Fruit fly (Drosophila melanogaster): ENCODE measurements around the gene CG10681.

CG10681 gene

DNA sequence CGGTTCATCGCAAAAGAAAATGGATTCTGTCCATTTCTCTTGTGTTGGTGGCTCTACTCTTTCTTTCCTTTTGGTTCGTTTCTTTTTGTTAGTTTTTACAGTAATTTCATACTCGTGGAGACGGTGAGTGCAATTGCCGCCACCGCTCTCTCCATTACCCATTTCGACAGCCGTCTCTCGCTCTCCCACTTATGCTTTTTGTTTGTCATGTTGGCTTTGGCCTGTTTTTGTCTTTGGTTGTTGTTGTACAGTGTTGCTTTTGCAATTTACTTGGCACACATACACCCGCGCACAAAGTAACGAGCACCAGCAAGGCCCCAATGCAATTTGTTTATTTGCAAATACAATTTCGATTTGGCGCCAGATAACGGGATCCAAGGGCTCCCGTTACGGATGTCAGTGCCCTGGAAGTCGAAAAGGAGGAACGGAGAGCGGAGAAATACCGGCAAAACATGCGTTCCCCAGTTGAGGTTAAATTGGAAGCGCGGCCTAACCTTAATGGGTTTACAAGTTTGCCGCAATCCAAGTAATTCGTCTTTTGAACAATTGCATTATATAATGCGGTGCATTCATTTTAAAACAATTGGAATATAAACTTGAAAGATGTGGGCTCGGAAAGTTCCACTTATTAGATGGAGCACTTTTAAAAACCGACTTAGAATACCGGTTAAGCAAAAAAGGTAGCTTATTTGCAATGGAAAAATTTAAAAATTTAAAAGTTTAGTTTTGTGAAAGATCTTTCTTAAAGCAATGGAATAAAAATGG is 14.6 kb downstream of the CG10681 start:
- TF ChIP-seq Vsx2 (GFP tag; optimal IDR thresholded peaks at IDR 0.05; ENCODE audit: partially characterized antibody) = no peak
- peak in 1 of 2 experiments; percentile 1 for TF ChIP-seq dl (GFP tag; optimal IDR thresholded peaks at IDR 0.05; ENCODE audit: insufficient read depth in 1 of 2, partially characterized antibody in 2 of 2)
- TF ChIP-seq Hr78 (GFP tag; optimal IDR thresholded peaks at IDR 0.05) = no peak
- TF ChIP-seq OdsH (GFP tag; optimal IDR thresholded peaks at IDR 0.05) = peak; percentile 24
- TF ChIP-seq fru (GFP tag; optimal IDR thresholded peaks at IDR 0.05) = peak; percentile 96
- TF ChIP-seq br (GFP tag; optimal IDR thresholded peaks at IDR 0.05) = no peak
- TF ChIP-seq psq (GFP tag; optimal IDR thresholded peaks at IDR 0.05) = peak; percentile 3
- peak; percentile 30 for TF ChIP-seq Dif (GFP tag; optimal IDR thresholded peaks at IDR 0.05; ENCODE audit: partially characterized antibody)
- peak; percentile 32 for TF ChIP-seq Sp1 (GFP tag; optimal IDR thresholded peaks at IDR 0.05)

DNA sequence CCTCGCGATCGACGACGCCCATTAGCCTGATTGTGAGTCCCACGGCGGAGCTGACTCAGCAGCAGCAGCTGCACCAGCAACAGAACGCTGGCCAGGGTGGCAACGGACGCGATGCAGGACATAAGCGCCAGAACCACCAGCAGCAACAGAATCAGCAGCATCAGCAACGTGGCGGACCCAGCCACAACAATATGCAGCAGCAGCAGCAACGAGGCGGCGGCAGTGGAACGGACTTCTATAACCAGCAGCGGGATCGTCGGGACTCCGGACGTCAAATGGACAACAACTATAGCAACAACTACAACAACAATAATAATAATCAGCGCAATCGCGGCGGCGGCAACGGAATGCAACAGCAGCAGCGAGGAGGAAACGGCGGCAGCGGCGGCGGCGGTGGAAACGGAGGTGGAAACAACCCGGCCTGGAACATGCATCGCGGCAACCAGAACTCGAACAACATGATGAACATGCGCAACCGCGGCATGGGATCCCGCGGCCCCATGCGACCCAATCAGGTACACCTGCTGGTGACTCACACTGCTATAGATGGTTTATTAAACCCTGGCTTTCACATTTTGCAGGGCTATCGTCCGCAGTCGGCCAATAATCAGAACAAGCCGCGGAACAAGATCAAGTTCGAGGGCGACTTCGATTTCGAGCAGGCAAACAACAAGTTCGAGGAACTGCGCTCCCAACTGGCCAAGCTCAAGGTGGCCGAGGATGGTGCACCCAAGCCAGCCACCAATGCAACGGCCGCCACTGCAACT is 16.3 kb downstream of the CG10681 start:
- TF ChIP-seq sage (GFP tag; optimal IDR thresholded peaks at IDR 0.05) (no peak), Dfd (GFP tag; optimal IDR thresholded peaks at IDR 0.05) (peak; percentile 92)

DNA sequence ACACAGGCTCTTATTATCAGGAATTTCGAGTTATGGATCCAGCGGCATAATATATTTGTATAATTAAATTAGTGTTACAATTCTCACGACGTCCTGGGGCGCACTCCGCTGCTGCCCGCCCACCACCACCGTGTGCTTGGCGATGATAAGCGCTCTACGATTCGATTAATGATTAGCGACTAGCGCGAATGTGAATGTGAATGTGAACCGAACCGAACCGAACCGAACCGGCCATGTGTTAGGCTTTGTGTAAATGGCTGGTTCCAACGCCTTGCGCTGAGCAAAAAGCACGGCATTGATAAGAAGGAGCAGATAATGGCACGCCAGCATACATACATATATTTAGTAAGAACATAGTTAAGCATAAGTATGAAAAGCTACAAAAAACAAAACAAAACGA is 18.0 kb downstream of the CG10681 start:
- TF ChIP-seq Dif (GFP tag; optimal IDR thresholded peaks at IDR 0.05; ENCODE audit: partially characterized antibody) = peak; percentile 8
- TF ChIP-seq Vsx2 (GFP tag; optimal IDR thresholded peaks at IDR 0.05; ENCODE audit: partially characterized antibody) = no peak
- TF ChIP-seq Rel (GFP tag; optimal IDR thresholded peaks at IDR 0.05) = no peak
- peak; percentile 38 for TF ChIP-seq Rel (tag; optimal IDR thresholded peaks at IDR 0.05)
- TF ChIP-seq woc (GFP tag; optimal IDR thresholded peaks at IDR 0.05) = no peak
- no peak for TF ChIP-seq dsf (GFP tag; optimal IDR thresholded peaks at IDR 0.05; ENCODE audit: borderline replicate concordance)
- TF ChIP-seq h (GFP tag; optimal IDR thresholded peaks at IDR 0.05) = peak; percentile 25

DNA sequence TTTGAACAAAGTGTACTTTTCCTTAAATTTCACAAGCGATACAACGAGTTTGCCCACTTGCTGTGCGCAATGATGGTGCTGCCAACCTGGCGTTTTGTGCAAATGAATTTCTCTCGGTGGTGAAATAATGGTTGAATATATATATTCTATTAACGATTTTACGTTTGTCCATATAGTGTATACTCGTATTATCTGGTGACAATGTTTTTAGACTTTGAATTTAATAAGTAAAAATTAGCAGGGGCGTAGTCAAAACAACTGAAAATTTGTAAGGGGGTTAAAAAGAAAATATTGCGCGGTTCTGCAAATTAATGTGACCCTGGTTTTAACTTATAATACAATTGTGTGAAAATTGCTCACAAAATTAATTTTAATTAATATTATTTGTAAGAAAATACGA is 22.6 kb downstream of the CG10681 start, which contains the start of the genes ver and Gcn5:
Gene ver, plus strand, starts transcription at position 47 of the 400 bp plus-strand sequence.
Gene Gcn5, minus strand, starts transcription at position 74 of the 400 bp plus-strand sequence.
- TF ChIP-seq rgr (GFP tag; optimal IDR thresholded peaks at IDR 0.05) (peak; percentile 99), foxo (GFP tag; optimal IDR thresholded peaks at IDR 0.05) (peak; percentile 89 to 99), OdsH (GFP tag; optimal IDR thresholded peaks at IDR 0.05) (peak; percentile 99), sv (GFP tag; optimal IDR thresholded peaks at IDR 0.05) (peak; percentile 85), Rel (GFP tag; optimal IDR thresholded peaks at IDR 0.05) (peak; percentile 89), Rel (tag; optimal IDR thresholded peaks at IDR 0.05) (peak; percentile 92), Vsx2 (GFP tag; optimal IDR thresholded peaks at IDR 0.05; ENCODE audit: partially characterized antibody) (no peak), pan (optimal IDR thresholded peaks at IDR 0.05) (no peak), jim (GFP tag; optimal IDR thresholded peaks at IDR 0.05) (peak; percentile 85), Hr83 (GFP tag; optimal IDR thresholded peaks at IDR 0.05; ENCODE audit: poor library complexity, severe bottlenecking) (peak; percentile 90), sage (GFP tag; optimal IDR thresholded peaks at IDR 0.05) (peak; percentile 98), dsf (GFP tag; optimal IDR thresholded peaks at IDR 0.05; ENCODE audit: borderline replicate concordance) (peak; percentile 95), br (GFP tag; optimal IDR thresholded peaks at IDR 0.05) (peak; percentile 97), usp (GFP tag; optimal IDR thresholded peaks at IDR 0.05) (no peak), woc (GFP tag; optimal IDR thresholded peaks at IDR 0.05) (peak; percentile 91), fru (GFP tag; optimal IDR thresholded peaks at IDR 0.05) (peak; percentile 97), Jra (GFP tag; optimal IDR thresholded peaks at IDR 0.05) (peak; percentile 97), tai (GFP tag; optimal IDR thresholded peaks at IDR 0.05) (no peak), CG9705 (GFP tag; optimal IDR thresholded peaks at IDR 0.05) (peak; percentile 97), CG32264 (GFP tag; optimal IDR thresholded peaks at IDR 0.05) (peak; percentile 87), Mio (GFP tag; optimal IDR thresholded peaks at IDR 0.05) (peak; percentile 84), Dfd (GFP tag; optimal IDR thresholded peaks at IDR 0.05) (no peak), Hr78 (GFP tag; optimal IDR thresholded peaks at IDR 0.05) (no peak), brk (GFP tag; optimal IDR thresholded peaks at IDR 0.05) (peak; percentile 98), GATAd (GFP tag; optimal IDR thresholded peaks at IDR 0.05) (peak; percentile 91), Sp1 (GFP tag; optimal IDR thresholded peaks at IDR 0.05) (peak; percentile 99), h (GFP tag; optimal IDR thresholded peaks at IDR 0.05) (peak; percentile 99), Hnf4 (GFP tag; optimal IDR thresholded peaks at IDR 0.05) (peak; percentile 98), dmrt93B (GFP tag; optimal IDR thresholded peaks at IDR 0.05) (peak; percentile 96), dl (GFP tag; optimal IDR thresholded peaks at IDR 0.05; ENCODE audit: insufficient read depth in 1 of 2, partially characterized antibody in 2 of 2) (no peak), psq (GFP tag; optimal IDR thresholded peaks at IDR 0.05) (peak; percentile 97), Dif (GFP tag; optimal IDR thresholded peaks at IDR 0.05; ENCODE audit: partially characterized antibody) (no peak), ey (GFP tag; optimal IDR thresholded peaks at IDR 0.05) (peak; percentile 98), HLH106 (tag; optimal IDR thresholded peaks at IDR 0.05) (peak; percentile 98), Myc (optimal IDR thresholded peaks at IDR 0.05) (no peak)
